Fruit fly (Drosophila melanogaster): ENCODE data around the gene GckIII.
A peak's percentile ranks its signal among the peaks of the same experiment; 100 is the strongest.

Gene GckIII

dm6 chr3R:17080666-17081358 lies 4.5 kb upstream of the GckIII start (continued):
- TF ChIP-seq dsx (GFP tag; optimal IDR thresholded peaks at IDR 0.05; ENCODE audit: poor library complexity, severe bottlenecking) (peak; percentile 95), topi (GFP tag; optimal IDR thresholded peaks at IDR 0.05) (peak; percentile 98), CG8119 (GFP tag; IDR thresholded peaks at IDR 0.05) (peak; percentile 99), CG6854 (GFP tag; optimal IDR thresholded peaks at IDR 0.05) (peak; percentile 91), CG11294 (GFP tag; IDR thresholded peaks at IDR 0.05) (peak; percentile 93), CG8319 (GFP tag; optimal IDR thresholded peaks at IDR 0.05) (peak; percentile 96), CG32006 (GFP tag; optimal IDR thresholded peaks at IDR 0.05) (peak; percentile 99), CG31627 (GFP tag; optimal IDR thresholded peaks at IDR 0.05) (peak; percentile 96), Smox (GFP tag; optimal IDR thresholded peaks at IDR 0.05) (peak; percentile 97), Hr39 (GFP tag; optimal IDR thresholded peaks at IDR 0.05) (peak; percentile 94), CG11762 (GFP tag; optimal IDR thresholded peaks at IDR 0.05; ENCODE audit: insufficient read depth) (peak; percentile 99), dac (GFP tag; optimal IDR thresholded peaks at IDR 0.05) (peak; percentile 94), CG8632 (GFP tag; optimal IDR thresholded peaks at IDR 0.05) (peak; percentile 98), CG3919 (GFP tag; optimal IDR thresholded peaks at IDR 0.05) (peak; percentile 98), Eip78C (GFP tag) (peak; percentile 100), CG34406 (GFP tag; optimal IDR thresholded peaks at IDR 0.05) (peak; percentile 98), CG3032 (tag; optimal IDR thresholded peaks at IDR 0.05) (peak; percentile 98)

dm6 chr3R:17081359-17081935 lies 3.9 kb upstream of the GckIII start:
- TF ChIP-seq CG34406 (GFP tag; optimal IDR thresholded peaks at IDR 0.05) = peak; percentile 58
- peak; percentile 39 for TF ChIP-seq cyc (GFP tag; optimal IDR thresholded peaks at IDR 0.05)
- peak; percentile 78 for TF ChIP-seq CG11294 (GFP tag; IDR thresholded peaks at IDR 0.05)
- no peak for TF ChIP-seq CG4318 (GFP tag; optimal IDR thresholded peaks at IDR 0.05)
- no peak for TF ChIP-seq achi (GFP tag; optimal IDR thresholded peaks at IDR 0.05)
- peak; percentile 92 for TF ChIP-seq CG8119 (GFP tag; IDR thresholded peaks at IDR 0.05)
- TF ChIP-seq Eip93F (GFP tag; optimal IDR thresholded peaks at IDR 0.05) = no peak
- peak; percentile 92 for TF ChIP-seq CG15336 (GFP tag; IDR thresholded peaks at IDR 0.05)
- no peak for TF ChIP-seq vri (GFP tag; optimal IDR thresholded peaks at IDR 0.05)
- no peak for TF ChIP-seq pdm3 (GFP tag; optimal IDR thresholded peaks at IDR 0.05)
- TF ChIP-seq CG7368 (GFP tag; optimal IDR thresholded peaks at IDR 0.05) = peak; percentile 46
- TF ChIP-seq Hr38 (GFP tag; optimal IDR thresholded peaks at IDR 0.05) = no peak
- TF ChIP-seq net (GFP tag; optimal IDR thresholded peaks at IDR 0.05) = peak; percentile 83
- no peak for TF ChIP-seq CG16779 (tag; optimal IDR thresholded peaks at IDR 0.05)
- TF ChIP-seq acj6 (GFP tag; optimal IDR thresholded peaks at IDR 0.05) = peak; percentile 74
- TF ChIP-seq CG11762 (GFP tag; optimal IDR thresholded peaks at IDR 0.05; ENCODE audit: insufficient read depth) = peak; percentile 61
- peak; percentile 73 for TF ChIP-seq CG6808 (GFP tag; optimal IDR thresholded peaks at IDR 0.05)
- TF ChIP-seq OdsH (GFP tag; optimal IDR thresholded peaks at IDR 0.05) = no peak
- TF ChIP-seq dsx (GFP tag; optimal IDR thresholded peaks at IDR 0.05; ENCODE audit: poor library complexity, severe bottlenecking) = peak; percentile 75
- peak; percentile 54 for TF ChIP-seq Sox14 (GFP tag; optimal IDR thresholded peaks at IDR 0.05)
- no peak for TF ChIP-seq Blimp-1 (GFP tag; optimal IDR thresholded peaks at IDR 0.05)
- TF ChIP-seq CG6276 (GFP tag; optimal IDR thresholded peaks at IDR 0.05) = no peak
- peak; percentile 53 for TF ChIP-seq esn (GFP tag; optimal IDR thresholded peaks at IDR 0.05)
- peak; percentile 65 for TF ChIP-seq fd59A (GFP tag; optimal IDR thresholded peaks at IDR 0.05)
- peak; percentile 41 for TF ChIP-seq CG6792 (GFP tag; optimal IDR thresholded peaks at IDR 0.05)
- TF ChIP-seq Eip75B (GFP tag; optimal IDR thresholded peaks at IDR 0.05) = peak; percentile 62
- no peak for TF ChIP-seq Sox15 (GFP tag; optimal IDR thresholded peaks at IDR 0.05)
- peak; percentile 75 for TF ChIP-seq CG3919 (GFP tag; optimal IDR thresholded peaks at IDR 0.05)
- TF ChIP-seq lz (GFP tag; optimal IDR thresholded peaks at IDR 0.05) = peak; percentile 30
- no peak for TF ChIP-seq CG9139 (GFP tag; optimal IDR thresholded peaks at IDR 0.05)
- TF ChIP-seq CG10631 (GFP tag; optimal IDR thresholded peaks at IDR 0.05) = no peak
- peak; percentile 94 for TF ChIP-seq CG32006 (GFP tag; optimal IDR thresholded peaks at IDR 0.05)
- TF ChIP-seq CG8632 (GFP tag; optimal IDR thresholded peaks at IDR 0.05) = peak; percentile 64
- TF ChIP-seq salr (GFP tag; optimal IDR thresholded peaks at IDR 0.05) = peak in 1 of 2 experiments; percentile 92
- TF ChIP-seq Met (GFP tag; optimal IDR thresholded peaks at IDR 0.05) = no peak
- TF ChIP-seq topi (GFP tag; optimal IDR thresholded peaks at IDR 0.05) = no peak
- peak; percentile 23 for TF ChIP-seq CG1621 (tag; optimal IDR thresholded peaks at IDR 0.05)
- TF ChIP-seq CG6163 (GFP tag; IDR thresholded peaks at IDR 0.05) = peak; percentile 40; the same call in 1 of the 3 replicates
- peak; percentile 82 for TF ChIP-seq Lpt (GFP tag; optimal IDR thresholded peaks at IDR 0.05)

Measured in whole organism, prepupa.